Worm (Caenorhabditis elegans) whole organism, L4/young adult: ENCODE data around the gene Y22D7AL.7.

Source experiments
- W03F9.2 ChIP-seq: fragments of 150-350 bp; optimal IDR thresholded peaks from 2 replicates; lab custom pipeline; 2014; ENCODE audit warnings: missing biosample characterization, missing genetic modification characterization
- dao-5 ChIP-seq: sonication (generic microtip); optimal IDR thresholded peaks from 2 replicates; lab custom pipeline; 2016; ENCODE audit warnings: missing genotype, missing genetic modification characterization, moderate library complexity, missing compliant biosample characterization
- him-1 ChIP-seq: sonication (generic microtip); optimal IDR thresholded peaks from 2 replicates; lab custom pipeline; 2016; ENCODE audit warnings: missing genotype, missing genetic modification reagents, missing genetic modification characterization, missing compliant biosample characterization

DNA sequence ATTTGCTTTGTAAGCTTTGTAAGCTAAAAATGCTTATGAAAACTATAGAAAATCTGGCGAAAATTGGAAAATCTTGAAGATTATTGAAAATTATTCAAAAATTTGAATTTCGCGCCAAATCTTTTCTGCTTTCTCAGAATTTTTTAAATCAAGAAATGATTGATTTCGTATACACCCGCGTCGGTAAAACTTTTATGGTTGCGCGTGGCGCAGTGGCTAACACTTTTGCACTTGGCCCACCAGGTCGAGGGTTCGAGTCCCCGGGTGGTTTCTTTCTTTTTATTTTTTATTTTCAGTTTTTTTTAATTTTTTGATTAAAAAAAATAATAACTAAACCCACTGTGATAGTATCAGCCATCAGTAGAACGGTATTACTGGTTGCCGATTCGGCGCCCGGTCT lies 22.4 kb downstream of the Y22D7AL.7 start:
- no peak for TF ChIP-seq him-1
- TF ChIP-seq W03F9.2 (tag; lab: Kevin White, UChicago) = no peak
- TF ChIP-seq dao-5 (tag; lab: Kevin White, UChicago) = no peak
